Worm (Caenorhabditis elegans) whole organism, young adult: Measurements from ENCODE around the gene T24E12.12.

Experiments
- B0035.1 ChIP-seq: sonication (generic microtip); optimal IDR thresholded peaks from 2 replicates; lab custom pipeline; 2016; ENCODE audit warnings: missing genetic modification characterization, mild to moderate bottlenecking, missing compliant biosample characterization, missing genotype, missing genetic modification reagents
- B0261.1 ChIP-seq: sonication (generic microtip); optimal IDR thresholded peaks from 2 replicates; lab custom pipeline; 2016; ENCODE audit warnings: mild to moderate bottlenecking, missing genetic modification characterization, moderate library complexity, missing compliant biosample characterization
- D2030.7 ChIP-seq: fragments of 200-800 bp; sonication (Bioruptor generic); IDR thresholded peaks from 2 replicates; pipeline ENCODE4 v1.3.6; 2022; ENCODE audit warnings: missing genetic modification reagents, missing genetic modification characterization, missing compliant biosample characterization
- F22D6.2 ChIP-seq: sonication (generic microtip); optimal IDR thresholded peaks from 2 replicates; lab custom pipeline; 2016; ENCODE audit warnings: mild to moderate bottlenecking, missing genetic modification characterization, missing compliant biosample characterization
- F33H1.4 ChIP-seq: fragments of 200-800 bp; sonication (Bioruptor generic); IDR thresholded peaks from 2 replicates; pipeline ENCODE4 v1.3.6; 2022; ENCODE audit warnings: missing genetic modification reagents, missing genetic modification characterization, missing compliant biosample characterization
- F37B4.10 ChIP-seq: fragments of 200-800 bp; sonication (Bioruptor generic); IDR thresholded peaks from 2 replicates; pipeline ENCODE4 v1.3.6; 2022; ENCODE audit warnings: missing genetic modification characterization, missing compliant biosample characterization
- K11D2.4 ChIP-seq: fragments of 200-800 bp; sonication (Bioruptor generic); IDR thresholded peaks from 2 replicates; pipeline ENCODE4 v1.3.6; 2022; ENCODE audit warnings: missing genetic modification reagents, missing genetic modification characterization, missing compliant biosample characterization
- T26A5.8 ChIP-seq: sonication (generic microtip); optimal IDR thresholded peaks from 2 replicates; lab custom pipeline; 2016; ENCODE audit warnings: missing genetic modification characterization, missing compliant biosample characterization
- Y53F4B.3 ChIP-seq: fragments of 200-800 bp; sonication (Bioruptor generic); IDR thresholded peaks from 2 replicates; pipeline ENCODE4 v1.3.6; 2022; ENCODE audit warnings: missing genetic modification reagents, missing genetic modification characterization, missing compliant biosample characterization
- Y56A3A.18 ChIP-seq: fragments of 200-800 bp; sonication (Bioruptor generic); IDR thresholded peaks from 2 replicates; pipeline ENCODE4 v1.3.6; 2022; ENCODE audit warnings: missing genetic modification reagents, missing genetic modification characterization, missing compliant biosample characterization
- Y79H2A.3 ChIP-seq: fragments of 200-800 bp; sonication (Bioruptor generic); conservative IDR thresholded peaks from 2 replicates; pipeline ENCODE4 v1.3.6; 2022; ENCODE audit warnings: missing genetic modification reagents, missing genetic modification characterization, missing compliant biosample characterization
- ama-1 ChIP-seq, 3 experiments: fragments of 150-350 bp in 1 of 3; sonication (generic microtip) in 2 of 3; optimal IDR thresholded peaks; 2 replicates each; lab custom pipeline; 2014 to 2018; ENCODE audit warnings: missing biosample characterization in 2 of 3, missing genetic modification characterization in 2 of 3, missing genetic modification reagents in 2 of 3
- aptf-3 ChIP-seq: fragments of 200-800 bp; sonication (Bioruptor generic); IDR thresholded peaks from 2 replicates; pipeline ENCODE4 v1.3.6; 2022; ENCODE audit warnings: missing genetic modification characterization, missing compliant biosample characterization
- athp-1 ChIP-seq: sonication (generic microtip); optimal IDR thresholded peaks from 2 replicates; lab custom pipeline; 2017; ENCODE audit warnings: mild to moderate bottlenecking, missing genetic modification characterization, missing compliant biosample characterization
- ceh-27 ChIP-seq: fragments of 200-800 bp; sonication (Bioruptor generic); optimal IDR thresholded peaks from 2 replicates; lab custom pipeline; 2018; ENCODE audit warnings: mild to moderate bottlenecking, missing genetic modification characterization, moderate library complexity, missing compliant biosample characterization
- dpff-1 ChIP-seq: sonication (generic microtip); optimal IDR thresholded peaks from 2 replicates; lab custom pipeline; 2017; ENCODE audit warnings: mild to moderate bottlenecking, missing genetic modification characterization, missing compliant biosample characterization
- fkh-3 ChIP-seq: sonication (generic microtip); optimal IDR thresholded peaks from 2 replicates; lab custom pipeline; 2016; ENCODE audit warnings: mild to moderate bottlenecking, missing genetic modification characterization, missing compliant biosample characterization
- him-1 ChIP-seq: sonication (generic microtip); optimal IDR thresholded peaks from 2 replicates; lab custom pipeline; 2016; ENCODE audit warnings: missing genotype, missing genetic modification reagents, missing genetic modification characterization, missing compliant biosample characterization
- hmg-1.2 ChIP-seq: fragments of 200-800 bp; sonication (Bioruptor generic); IDR thresholded peaks from 2 replicates; pipeline ENCODE4 v1.3.6; 2022; ENCODE audit warnings: missing genetic modification reagents, missing genetic modification characterization, missing compliant biosample characterization
- hsf-1 ChIP-seq: fragments of 200-800 bp; sonication (Bioruptor generic); IDR thresholded peaks from 2 replicates; pipeline ENCODE4 v1.3.6; 2022; ENCODE audit warnings: missing genetic modification reagents, missing genetic modification characterization, missing compliant biosample characterization
- let-607 ChIP-seq, 2 experiments: fragments of 200-800 bp in 1 of 2; sonication (Bioruptor generic) in 1 of 2; sonication (generic microtip) in 1 of 2; optimal IDR thresholded peaks; 2 replicates each; lab custom pipeline; 2016 to 2018; ENCODE audit warnings: mild to moderate bottlenecking in 2 of 2, missing compliant biosample characterization in 2 of 2, missing genetic modification characterization in 2 of 2, moderate library complexity in 2 of 2, missing genotype in 1 of 2
- lin-26 ChIP-seq: fragments of 200-800 bp; sonication (Bioruptor generic); IDR thresholded peaks from 2 replicates; pipeline ENCODE4 v1.3.6; 2022; ENCODE audit warnings: missing genetic modification reagents, missing genetic modification characterization, missing compliant biosample characterization
- lin-35 ChIP-seq, 3 experiments: fragments of 150-350 bp in 2 of 3; sonication (generic microtip) in 1 of 3; optimal IDR thresholded peaks; 2 replicates each; lab custom pipeline; 2014 to 2018; ENCODE audit warnings: missing biosample characterization in 3 of 3, missing genetic modification characterization in 3 of 3, missing genetic modification reagents in 3 of 3
- lin-54 ChIP-seq: fragments of 200-800 bp; sonication (Bioruptor generic); optimal IDR thresholded peaks from 2 replicates; lab custom pipeline; 2018; ENCODE audit warnings: mild to moderate bottlenecking, missing genetic modification characterization, missing compliant biosample characterization
- lir-1 ChIP-seq: fragments of 200-800 bp; sonication (Bioruptor generic); conservative IDR thresholded peaks from 2 replicates; pipeline ENCODE4 v1.3.6; 2022; ENCODE audit warnings: missing genetic modification reagents, missing genetic modification characterization, missing compliant biosample characterization
- lsl-1 ChIP-seq: fragments of 200-800 bp; sonication (Bioruptor generic); optimal IDR thresholded peaks from 2 replicates; lab custom pipeline; 2018; ENCODE audit warnings: mild to moderate bottlenecking, missing genetic modification characterization, moderate library complexity, missing compliant biosample characterization
- madf-10 ChIP-seq: sonication (generic microtip); optimal IDR thresholded peaks from 2 replicates; lab custom pipeline; 2016; ENCODE audit warnings: mild to moderate bottlenecking, missing genetic modification characterization, missing compliant biosample characterization
- madf-6 ChIP-seq: fragments of 200-800 bp; sonication (Bioruptor generic); IDR thresholded peaks from 2 replicates; pipeline ENCODE4 v1.3.6; 2022; ENCODE audit warnings: missing genetic modification reagents, missing genetic modification characterization, missing compliant biosample characterization
- mcd-1 ChIP-seq: fragments of 200-800 bp; sonication (Bioruptor generic); IDR thresholded peaks from 2 replicates; pipeline ENCODE4 v1.3.6; 2022; ENCODE audit warnings: missing genetic modification reagents, missing genetic modification characterization, missing compliant biosample characterization
- mel-28 ChIP-seq: sonication (generic microtip); optimal IDR thresholded peaks from 2 replicates; lab custom pipeline; 2016; ENCODE audit warnings: borderline replicate concordance, mild to moderate bottlenecking, missing genetic modification characterization, missing compliant biosample characterization
- mes-4 ChIP-seq: sonication (generic microtip); optimal IDR thresholded peaks from 2 replicates; lab custom pipeline; 2016; ENCODE audit warnings: missing genotype, missing genetic modification characterization, missing compliant biosample characterization
- nfya-2 ChIP-seq: fragments of 200-800 bp; sonication (Bioruptor generic); IDR thresholded peaks from 2 replicates; pipeline ENCODE4 v1.3.6; 2022; ENCODE audit warnings: missing genetic modification reagents, missing genetic modification characterization, missing compliant biosample characterization
- nhr-80 ChIP-seq: sonication (generic microtip); optimal IDR thresholded peaks from 2 replicates; lab custom pipeline; 2016; ENCODE audit warnings: missing genetic modification characterization, missing compliant biosample characterization
- nhr-90 ChIP-seq: sonication (generic microtip); optimal IDR thresholded peaks from 2 replicates; lab custom pipeline; 2016; ENCODE audit warnings: missing genotype, mild to moderate bottlenecking, missing genetic modification characterization, missing compliant biosample characterization
- pbrm-1 ChIP-seq: fragments of 200-800 bp; sonication (Bioruptor generic); IDR thresholded peaks from 2 replicates; pipeline ENCODE4 v1.3.6; 2022; ENCODE audit warnings: missing genetic modification reagents, missing genetic modification characterization, missing compliant biosample characterization
- sea-2 ChIP-seq: fragments of 200-800 bp; sonication (Bioruptor generic); IDR thresholded peaks from 2 replicates; pipeline ENCODE4 v1.3.6; 2022; ENCODE audit warnings: missing genetic modification characterization, missing compliant biosample characterization
- snpc-1.1 ChIP-seq: sonication (generic microtip); optimal IDR thresholded peaks from 2 replicates; lab custom pipeline; 2017; ENCODE audit warnings: missing genetic modification characterization, mild to moderate bottlenecking, missing compliant biosample characterization, antibody characterized with exemption, moderate library complexity, missing genotype, missing genetic modification reagents; ENCODE audit not compliant: insufficient read depth
- sptf-2 ChIP-seq: fragments of 200-800 bp; sonication (Bioruptor generic); optimal IDR thresholded peaks from 2 replicates; lab custom pipeline; 2018; ENCODE audit warnings: mild to moderate bottlenecking, missing genetic modification characterization, missing compliant biosample characterization
- tbx-9 ChIP-seq: sonication (generic microtip); optimal IDR thresholded peaks from 2 replicates; lab custom pipeline; 2016; ENCODE audit warnings: borderline replicate concordance, missing genetic modification characterization, inconsistent platforms, missing compliant biosample characterization
- unc-62 ChIP-seq: fragments of 150-350 bp; optimal IDR thresholded peaks from 2 replicates; lab custom pipeline; 2014; ENCODE audit warnings: missing biosample characterization, missing genetic modification reagents, missing genetic modification characterization
- zim-3 ChIP-seq: sonication (generic microtip); optimal IDR thresholded peaks from 2 replicates; lab custom pipeline; 2017; ENCODE audit warnings: mild to moderate bottlenecking, missing genetic modification characterization, moderate library complexity, missing compliant biosample characterization
- ztf-22 ChIP-seq: fragments of 200-800 bp; sonication (Bioruptor generic); optimal IDR thresholded peaks from 2 replicates; lab custom pipeline; 2018; ENCODE audit warnings: mild to moderate bottlenecking, missing genetic modification characterization, moderate library complexity, missing compliant biosample characterization

The T24E12.12 gene

DNA sequence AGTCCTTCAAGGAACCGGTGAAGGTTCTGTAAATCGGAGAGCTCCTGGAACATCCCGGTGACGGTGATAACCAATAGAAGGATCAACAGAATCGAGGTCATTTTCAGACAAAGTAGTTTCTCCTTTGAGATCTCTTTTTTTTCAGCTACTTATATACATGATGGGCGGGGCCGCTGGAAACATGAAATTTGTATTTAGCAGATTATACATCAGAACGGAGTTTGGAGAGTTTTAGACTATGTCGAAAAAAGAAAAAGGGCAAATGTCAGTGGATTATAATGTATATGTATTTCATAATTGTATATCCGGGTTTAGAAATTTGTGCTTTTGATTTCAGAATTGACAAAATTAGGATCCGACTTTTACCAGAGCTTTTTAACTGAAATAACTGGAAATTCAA, 44.1 kb downstream of the T24E12.12 start, which contains the start of gene ins-32:
Gene ins-32 (minus strand): TSS at position 101 of the 400 bp plus-strand sequence.
- TF ChIP-seq D2030.7 (no peak), mel-28 (tag; lab: Kevin White, UChicago) (no peak), K11D2.4 (no peak), B0035.1 (tag; lab: Kevin White, UChicago) (no peak), snpc-1.1 (tag; lab: Kevin White, UChicago) (no peak), athp-1 (tag; lab: Kevin White, UChicago) (no peak), madf-10 (tag; lab: Kevin White, UChicago) (no peak), lin-26 (GFP tag; lab: Robert Waterston, UW) (no peak), F22D6.2 (tag; lab: Kevin White, UChicago) (no peak), zim-3 (tag; lab: Kevin White, UChicago) (no peak), Y53F4B.3 (GFP tag; lab: Robert Waterston, UW) (no peak), ama-1 (optimal IDR thresholded peaks at IDR 0.05; lab: Kevin White, UChicago) (no peak), ama-1 (GFP tag; optimal IDR thresholded peaks at IDR 0.05; lab: Kevin White, UChicago) (no peak), F37B4.10 (GFP tag; lab: Robert Waterston, UW) (no peak), lir-1 (no peak)

DNA sequence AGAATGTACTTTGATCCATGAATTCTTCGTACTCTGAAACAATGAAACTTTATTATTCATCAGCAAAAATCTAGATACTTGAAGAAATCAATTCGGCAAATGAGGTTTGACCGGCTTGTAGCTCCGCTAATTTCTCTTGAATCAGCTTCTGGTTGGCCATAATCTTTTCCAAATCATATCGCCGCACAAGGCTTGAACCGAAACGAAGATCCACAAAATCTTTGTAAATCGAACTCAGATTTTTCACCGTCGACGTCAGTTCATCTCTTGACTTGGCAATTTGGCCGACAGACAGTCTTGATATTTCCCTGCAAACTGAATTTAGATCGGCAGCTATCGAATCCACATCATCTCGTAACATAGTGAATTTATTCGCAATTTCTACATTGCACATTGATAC, 46.4 kb downstream of the T24E12.12 start:
- TF ChIP-seq him-1 (tag; lab: Kevin White, UChicago) (no peak), Y56A3A.18 (GFP tag; lab: Robert Waterston, UW) (no peak), sea-2 (GFP tag; lab: Robert Waterston, UW) (no peak), madf-6 (GFP tag; lab: Robert Waterston, UW) (no peak)

DNA sequence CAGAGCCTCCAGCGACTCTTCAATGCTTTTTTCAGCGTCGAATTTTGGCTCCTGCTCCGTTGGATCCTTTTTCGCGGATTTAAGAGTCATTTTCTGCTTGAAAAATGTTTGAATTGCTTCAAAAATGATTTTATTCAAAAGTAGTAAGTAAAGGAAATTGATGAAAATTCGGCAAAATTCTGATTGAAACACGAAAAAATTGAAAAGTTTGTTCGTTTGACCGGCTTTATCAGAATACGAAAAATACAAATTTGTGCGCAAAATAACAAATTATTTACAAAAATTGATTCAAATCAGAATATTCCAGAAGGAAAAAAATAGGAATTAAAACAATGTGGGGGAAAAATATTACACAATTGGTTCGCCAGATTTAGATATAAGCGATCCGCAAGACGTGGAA, 47.9 kb downstream of the T24E12.12 start, which contains the start of gene F54D10.4:
Gene F54D10.4 (minus strand): TSS at position 101 of the 400 bp plus-strand sequence.
- TF ChIP-seq madf-6 (GFP tag; lab: Robert Waterston, UW): 0 out of 2 replicates have a peak, but pooled peaks have one; percentile 9
- TF ChIP-seq nhr-80: no peak

DNA sequence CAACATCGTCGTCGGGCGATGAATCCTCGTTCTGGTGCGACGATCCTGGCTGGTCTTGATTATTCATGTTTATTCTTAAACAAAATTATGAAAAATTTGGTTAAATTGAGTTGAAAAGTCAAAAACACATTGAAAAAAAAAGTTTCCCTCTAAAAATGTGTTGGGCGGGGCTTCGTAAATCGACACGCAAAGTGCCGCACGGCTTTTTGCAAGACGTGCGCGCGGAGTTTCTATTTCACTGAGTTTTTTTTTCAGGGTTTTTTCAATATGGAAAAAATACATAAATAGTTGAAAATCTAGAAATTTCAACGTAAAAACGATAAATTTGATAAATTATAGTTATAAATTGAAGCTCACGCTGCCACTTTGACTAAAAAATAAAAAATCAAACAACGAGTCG, 49.0 kb downstream of the T24E12.12 start, which contains the start of gene F54D10.5:
Gene F54D10.5 (minus strand): TSS at position 74 of the 400 bp plus-strand sequence.
- peak in 1 of 3 experiments; percentile 83 for TF ChIP-seq lin-35 (GFP tag; optimal IDR thresholded peaks at IDR 0.05; lab: Kevin White, UChicago)
- no peak for TF ChIP-seq nhr-90 (tag; lab: Kevin White, UChicago)
- no peak for TF ChIP-seq dpff-1 (tag; lab: Kevin White, UChicago)
- TF ChIP-seq let-607 (tag; optimal IDR thresholded peaks at IDR 0.05; lab: Kevin White, UChicago): peak in 1 of 2 experiments; percentile 11
- no peak for TF ChIP-seq mes-4 (tag; lab: Kevin White, UChicago)
- TF ChIP-seq B0035.1 (tag; lab: Kevin White, UChicago): no peak
- no peak for TF ChIP-seq ztf-22 (GFP tag; lab: Kevin White, UChicago)
- TF ChIP-seq unc-62: no peak
- no peak for TF ChIP-seq F37B4.10 (GFP tag; lab: Robert Waterston, UW)
- no peak for TF ChIP-seq Y79H2A.3 (GFP tag; lab: Robert Waterston, UW)
- no peak for TF ChIP-seq ama-1 (optimal IDR thresholded peaks at IDR 0.05; lab: Kevin White, UChicago)
- TF ChIP-seq ama-1 (GFP tag; optimal IDR thresholded peaks at IDR 0.05; lab: Kevin White, UChicago): no peak
- peak; percentile 73 for TF ChIP-seq mcd-1 (GFP tag; lab: Robert Waterston, UW)
- TF ChIP-seq aptf-3 (GFP tag; lab: Robert Waterston, UW): no peak
- TF ChIP-seq tbx-9 (tag; lab: Kevin White, UChicago): no peak
- TF ChIP-seq T26A5.8 (tag; lab: Kevin White, UChicago): no peak
- TF ChIP-seq F22D6.2 (tag; lab: Kevin White, UChicago): no peak
- peak; percentile 68 for TF ChIP-seq lin-54 (GFP tag; lab: Kevin White, UChicago)
- no peak for TF ChIP-seq B0261.1
- TF ChIP-seq ceh-27 (GFP tag; lab: Kevin White, UChicago): no peak
- TF ChIP-seq nfya-2: no peak
- TF ChIP-seq fkh-3 (tag; lab: Kevin White, UChicago): no peak
- TF ChIP-seq hsf-1: no peak
- no peak for TF ChIP-seq lsl-1 (GFP tag; lab: Kevin White, UChicago)
- peak; percentile 22; the same call in 1 of the 2 replicates for TF ChIP-seq F33H1.4 (GFP tag; lab: Robert Waterston, UW)
- peak; percentile 30; the same call in 1 of the 2 replicates for TF ChIP-seq hmg-1.2
- TF ChIP-seq pbrm-1: 0 out of 2 replicates have a peak, but pooled peaks have one; percentile 13
- peak; percentile 63; the same call in 1 of the 2 replicates for TF ChIP-seq madf-6 (GFP tag; lab: Robert Waterston, UW)
- no peak for TF ChIP-seq sptf-2 (GFP tag; lab: Kevin White, UChicago)
